Worm (Caenorhabditis elegans): Measurements from ENCODE around the gene best-20.

ce11 chrIV:3719057-3719456 lies 37.0 kb upstream of the best-20 start, which contains the start of gene Y37E11AM.3:
- TF ChIP-seq lin-13 (GFP tag; optimal IDR thresholded peaks at IDR 0.05) (no peak), lin-14 (GFP tag; optimal IDR thresholded peaks at IDR 0.05) (no peak), nhr-11 (tag; optimal IDR thresholded peaks at IDR 0.05) (no peak), dpl-1 (GFP tag; optimal IDR thresholded peaks at IDR 0.05) (no peak), nhr-19 (GFP tag; conservative IDR thresholded peaks at IDR 0.05) (no peak), nhr-77 (tag; optimal IDR thresholded peaks at IDR 0.05) (no peak), sox-4 (tag; optimal IDR thresholded peaks at IDR 0.05) (no peak), tbx-2 (tag; optimal IDR thresholded peaks at IDR 0.05) (no peak), ztf-11 (tag; optimal IDR thresholded peaks at IDR 0.05) (no peak), aha-1 (tag; optimal IDR thresholded peaks at IDR 0.05) (no peak), aly-2 (tag; optimal IDR thresholded peaks at IDR 0.05) (no peak), Y116A8C.19 (tag; optimal IDR thresholded peaks at IDR 0.05; ENCODE audit: borderline replicate concordance) (no peak), blmp-1 (tag; optimal IDR thresholded peaks at IDR 0.05) (no peak)
